Fruit fly (Drosophila melanogaster) whole organism, embryonic: Measurements from ENCODE around the gene CG8034.

Experiments used
- Atf-2 ChIP-seq: fragments of 200-800 bp; sonication (Bioruptor generic); optimal IDR thresholded peaks from 2 replicates; lab custom pipeline; 2016; ENCODE audit warnings: missing biosample characterization, missing genetic modification characterization
- B-H2 ChIP-seq: fragments of 200-800 bp; sonication (Bioruptor generic); optimal IDR thresholded peaks from 2 replicates; lab custom pipeline; 2018; ENCODE audit warnings: missing biosample characterization, mild to moderate bottlenecking, missing genetic modification characterization
- BtbVII ChIP-seq: fragments of 200-800 bp; sonication (Bioruptor generic); optimal IDR thresholded peaks from 3 replicates; lab custom pipeline; 2017; ENCODE audit warnings: missing biosample characterization, mild to moderate bottlenecking, missing genetic modification characterization
- CG10209 ChIP-seq: fragments of 200-800 bp; sonication (Bioruptor generic); optimal IDR thresholded peaks from 3 replicates; lab custom pipeline; 2017; ENCODE audit warnings: missing biosample characterization, mild to moderate bottlenecking, missing genetic modification characterization, missing genetic modification reagents
- CG1024 ChIP-seq: fragments of 200-800 bp; sonication (Bioruptor generic); IDR thresholded peaks from 2 replicates; pipeline ENCODE4 v1.3.6; 2022; ENCODE audit warnings: missing biosample characterization, missing genetic modification characterization
- CG17612 ChIP-seq: fragments of 200-800 bp; sonication (Bioruptor generic); IDR thresholded peaks from 2 replicates; pipeline ENCODE4 v1.3.6; 2022; ENCODE audit warnings: missing biosample characterization, missing genetic modification characterization
- CG2120 ChIP-seq: fragments of 200-800 bp; sonication (Bioruptor generic); optimal IDR thresholded peaks from 3 replicates; lab custom pipeline; 2016; ENCODE audit warnings: missing biosample characterization, missing genetic modification characterization
- CG2199 ChIP-seq: fragments of 200-800 bp; sonication (Bioruptor generic); IDR thresholded peaks from 3 replicates; pipeline ENCODE4 v1.3.6; 2022; ENCODE audit warnings: missing biosample characterization, missing genetic modification characterization
- CG2889 ChIP-seq: fragments of 200-800 bp; sonication (Bioruptor generic); IDR thresholded peaks from 3 replicates; pipeline ENCODE4 v1.3.6; 2022; ENCODE audit warnings: missing biosample characterization, missing genetic modification characterization
- CG31365 ChIP-seq: fragments of 200-800 bp; sonication (Bioruptor generic); optimal IDR thresholded peaks from 2 replicates; lab custom pipeline; 2018; ENCODE audit warnings: missing biosample characterization, mild to moderate bottlenecking, missing genetic modification characterization
- CG5953 ChIP-seq: fragments of 200-800 bp; sonication (Bioruptor generic); IDR thresholded peaks from 2 replicates; pipeline ENCODE4 v1.3.6; 2022; ENCODE audit warnings: missing biosample characterization, missing genetic modification characterization
- CG6813 ChIP-seq: fragments of 200-800 bp; sonication (Bioruptor generic); optimal IDR thresholded peaks from 2 replicates; lab custom pipeline; 2017; ENCODE audit warnings: missing biosample characterization, missing genetic modification characterization, mild to moderate bottlenecking, moderate library complexity, missing genetic modification reagents
- CrebB ChIP-seq: fragments of 200-800 bp; sonication (Bioruptor generic); optimal IDR thresholded peaks from 3 replicates; lab custom pipeline; 2018; ENCODE audit warnings: missing biosample characterization, mild to moderate bottlenecking, missing genetic modification characterization
- D ChIP-seq, 2 experiments: fragments of 200-800 bp in 1 of 2; fragments of >200 bp in 1 of 2; sonication (Bioruptor generic) in 1 of 2; optimal IDR thresholded peaks; 2 replicates in 1 of 2; 3 replicates in 1 of 2; lab custom pipeline; 2017; ENCODE audit warnings: mild to moderate bottlenecking in 1 of 2, missing biosample characterization in 1 of 2, missing genetic modification characterization in 1 of 2, missing genetic modification reagents in 1 of 2
- Dad ChIP-seq: fragments of 200-800 bp; sonication (Bioruptor generic); optimal IDR thresholded peaks from 3 replicates; lab custom pipeline; 2016; ENCODE audit warnings: missing biosample characterization, missing genetic modification characterization
- Doc3 ChIP-seq: fragments of 200-800 bp; sonication (Bioruptor generic); IDR thresholded peaks from 3 replicates; pipeline ENCODE4 v1.3.6; 2022; ENCODE audit warnings: missing biosample characterization, missing genetic modification characterization; ENCODE audit not compliant: partially characterized antibody
- E2f1 ChIP-seq: fragments of 200-800 bp; sonication (Bioruptor generic); IDR thresholded peaks from 2 replicates; pipeline ENCODE4 v1.3.6; 2022; ENCODE audit warnings: missing biosample characterization, missing genetic modification characterization
- ERR ChIP-seq: fragments of 200-800 bp; sonication (Bioruptor generic); optimal IDR thresholded peaks from 2 replicates; lab custom pipeline; 2016; ENCODE audit warnings: missing biosample characterization, missing genetic modification characterization
- Hr51 ChIP-seq, 2 experiments: fragments of 200-800 bp; sonication (Bioruptor generic); optimal IDR thresholded peaks; 2 replicates in 1 of 2; 3 replicates in 1 of 2; lab custom pipeline; 2016 to 2018; ENCODE audit warnings: missing biosample characterization in 2 of 2, missing genetic modification characterization in 2 of 2, mild to moderate bottlenecking in 1 of 2, moderate library complexity in 1 of 2
- Meics ChIP-seq: fragments of 200-800 bp; sonication (Bioruptor generic); optimal IDR thresholded peaks from 2 replicates; lab custom pipeline; 2017; ENCODE audit warnings: missing biosample characterization, mild to moderate bottlenecking, missing genetic modification characterization
- Nf-YC ChIP-seq: fragments of 200-800 bp; optimal IDR thresholded peaks from 3 replicates; lab custom pipeline; 2019; ENCODE audit warnings: missing biosample characterization, mild to moderate bottlenecking, missing genetic modification characterization, moderate library complexity
- Rx ChIP-seq: fragments of 200-800 bp; sonication (Bioruptor generic); IDR thresholded peaks from 2 replicates; pipeline ENCODE4 v1.3.6; 2022; ENCODE audit warnings: missing biosample characterization, missing genetic modification characterization
- Xrp1 ChIP-seq: fragments of 200-800 bp; sonication (Bioruptor generic); IDR thresholded peaks from 2 replicates; pipeline ENCODE4 v1.3.6; 2022; ENCODE audit warnings: missing biosample characterization, missing genetic modification characterization
- ab ChIP-seq: fragments of 200-800 bp; sonication (Bioruptor generic); optimal IDR thresholded peaks from 2 replicates; lab custom pipeline; 2016; ENCODE audit warnings: missing biosample characterization, missing genetic modification characterization
- aop ChIP-seq: fragments of 200-800 bp; sonication (Bioruptor generic); IDR thresholded peaks from 2 replicates; pipeline ENCODE4 v1.3.6; 2022; ENCODE audit warnings: missing biosample characterization, missing genetic modification characterization
- bowl ChIP-seq: fragments of 200-800 bp; sonication (Bioruptor generic); IDR thresholded peaks from 2 replicates; pipeline ENCODE4 v1.3.6; 2022; ENCODE audit warnings: missing biosample characterization, missing genetic modification characterization
- br ChIP-seq: fragments of >200 bp; optimal IDR thresholded peaks from 2 replicates; lab custom pipeline; 2017
- bsh ChIP-seq, 2 experiments: fragments of 200-800 bp; sonication (Bioruptor generic); optimal IDR thresholded peaks; 2 replicates each; lab custom pipeline; 2017 to 2018; ENCODE audit warnings: mild to moderate bottlenecking in 2 of 2, missing biosample characterization in 2 of 2, missing genetic modification characterization in 2 of 2, moderate library complexity in 1 of 2
- caup ChIP-seq: fragments of 200-800 bp; sonication (Bioruptor generic); optimal IDR thresholded peaks from 3 replicates; lab custom pipeline; 2017; ENCODE audit warnings: missing biosample characterization, mild to moderate bottlenecking, missing genetic modification characterization, moderate library complexity; ENCODE audit not compliant: severe bottlenecking
- chif ChIP-seq, 2 experiments: fragments of 200-800 bp; sonication (Bioruptor generic); optimal IDR thresholded peaks; 3 replicates each; lab custom pipeline; 2016; ENCODE audit warnings: missing biosample characterization in 2 of 2, missing genetic modification characterization in 2 of 2
- cwo ChIP-seq: fragments of 200-800 bp; sonication (Bioruptor generic); optimal IDR thresholded peaks from 3 replicates; lab custom pipeline; 2017; ENCODE audit warnings: missing biosample characterization, missing genetic modification characterization, mild to moderate bottlenecking, moderate library complexity, missing genetic modification reagents
- dimm ChIP-seq: fragments of 200-800 bp; sonication (Bioruptor generic); IDR thresholded peaks from 2 replicates; pipeline ENCODE4 v1.3.6; 2022; ENCODE audit warnings: missing biosample characterization, missing genetic modification characterization
- dm ChIP-seq: fragments of 200-800 bp; sonication (Bioruptor generic); optimal IDR thresholded peaks from 3 replicates; lab custom pipeline; 2016; ENCODE audit warnings: missing biosample characterization, missing genetic modification characterization
- esg ChIP-seq: fragments of 200-800 bp; sonication (Bioruptor generic); conservative IDR thresholded peaks from 2 replicates; pipeline ENCODE4 v1.3.6; 2022; ENCODE audit warnings: missing biosample characterization, missing genetic modification characterization
- gfzf ChIP-seq: fragments of 200-800 bp; sonication (Bioruptor generic); optimal IDR thresholded peaks from 2 replicates; lab custom pipeline; 2016; ENCODE audit warnings: missing biosample characterization, mild to moderate bottlenecking, missing genetic modification characterization, moderate library complexity
- ham ChIP-seq: fragments of 200-800 bp; sonication (Bioruptor generic); IDR thresholded peaks from 2 replicates; pipeline ENCODE4 v1.3.6; 2022; ENCODE audit warnings: missing biosample characterization, missing genetic modification characterization
- ind ChIP-seq: fragments of 200-800 bp; sonication (Bioruptor generic); optimal IDR thresholded peaks from 3 replicates; lab custom pipeline; 2016; ENCODE audit warnings: missing biosample characterization, missing genetic modification characterization
- kah ChIP-seq: fragments of 200-800 bp; sonication (Bioruptor generic); optimal IDR thresholded peaks from 2 replicates; lab custom pipeline; 2018; ENCODE audit warnings: missing biosample characterization, mild to moderate bottlenecking, missing genetic modification characterization
- klu ChIP-seq: fragments of 200-800 bp; sonication (Bioruptor generic); IDR thresholded peaks from 2 replicates; pipeline ENCODE4 v1.3.6; 2022; ENCODE audit warnings: missing biosample characterization, missing genetic modification characterization
- odd ChIP-seq: fragments of 200-800 bp; sonication (Bioruptor generic); optimal IDR thresholded peaks from 2 replicates; lab custom pipeline; 2017; ENCODE audit warnings: missing biosample characterization, mild to moderate bottlenecking, missing genetic modification characterization
- p53 ChIP-seq: fragments of 200-800 bp; sonication (Bioruptor generic); optimal IDR thresholded peaks from 2 replicates; lab custom pipeline; 2016; ENCODE audit warnings: missing biosample characterization, missing genetic modification characterization
- row ChIP-seq: fragments of 200-800 bp; sonication (Bioruptor generic); IDR thresholded peaks from 3 replicates; pipeline ENCODE4 v1.3.6; 2022; ENCODE audit warnings: missing biosample characterization, missing genetic modification characterization
- schlank ChIP-seq: fragments of 200-800 bp; sonication (Bioruptor generic); optimal IDR thresholded peaks from 2 replicates; lab custom pipeline; 2018; ENCODE audit warnings: missing biosample characterization, mild to moderate bottlenecking, missing genetic modification characterization
- sim ChIP-seq: fragments of 200-800 bp; sonication (Bioruptor generic); IDR thresholded peaks from 2 replicates; pipeline ENCODE4 v1.3.6; 2022; ENCODE audit warnings: missing biosample characterization, missing genetic modification characterization
- sima ChIP-seq: fragments of 200-800 bp; sonication (Bioruptor generic); optimal IDR thresholded peaks from 2 replicates; lab custom pipeline; 2016; ENCODE audit warnings: missing biosample characterization, missing genetic modification characterization
- slp2 ChIP-seq: fragments of 200-800 bp; sonication (Bioruptor generic); optimal IDR thresholded peaks from 2 replicates; lab custom pipeline; 2016; ENCODE audit warnings: missing biosample characterization, missing genetic modification characterization
- sr ChIP-seq: fragments of 200-800 bp; sonication (Bioruptor generic); IDR thresholded peaks from 3 replicates; pipeline ENCODE4 v1.3.6; 2022; ENCODE audit warnings: missing biosample characterization, missing genetic modification characterization
- stwl ChIP-seq: fragments of 200-800 bp; sonication (Bioruptor generic); optimal IDR thresholded peaks from 3 replicates; lab custom pipeline; 2018; ENCODE audit warnings: missing biosample characterization, mild to moderate bottlenecking, missing genetic modification characterization, moderate library complexity
- trh ChIP-seq: fragments of 200-800 bp; sonication (Bioruptor generic); optimal IDR thresholded peaks from 2 replicates; lab custom pipeline; 2016; ENCODE audit warnings: missing biosample characterization, missing genetic modification characterization
- usp ChIP-seq: fragments of >200 bp; optimal IDR thresholded peaks from 2 replicates; lab custom pipeline; 2017; ENCODE audit warnings: missing biosample characterization, missing genetic modification characterization
- yki ChIP-seq: fragments of >200 bp; optimal IDR thresholded peaks from 3 replicates; lab custom pipeline; 2018
- zen2 ChIP-seq: fragments of 200-800 bp; sonication (Bioruptor generic); IDR thresholded peaks from 3 replicates; pipeline ENCODE4 v1.3.6; 2022; ENCODE audit warnings: missing biosample characterization, missing genetic modification characterization; ENCODE audit not compliant: partially characterized antibody

The CG8034 gene

DNA sequence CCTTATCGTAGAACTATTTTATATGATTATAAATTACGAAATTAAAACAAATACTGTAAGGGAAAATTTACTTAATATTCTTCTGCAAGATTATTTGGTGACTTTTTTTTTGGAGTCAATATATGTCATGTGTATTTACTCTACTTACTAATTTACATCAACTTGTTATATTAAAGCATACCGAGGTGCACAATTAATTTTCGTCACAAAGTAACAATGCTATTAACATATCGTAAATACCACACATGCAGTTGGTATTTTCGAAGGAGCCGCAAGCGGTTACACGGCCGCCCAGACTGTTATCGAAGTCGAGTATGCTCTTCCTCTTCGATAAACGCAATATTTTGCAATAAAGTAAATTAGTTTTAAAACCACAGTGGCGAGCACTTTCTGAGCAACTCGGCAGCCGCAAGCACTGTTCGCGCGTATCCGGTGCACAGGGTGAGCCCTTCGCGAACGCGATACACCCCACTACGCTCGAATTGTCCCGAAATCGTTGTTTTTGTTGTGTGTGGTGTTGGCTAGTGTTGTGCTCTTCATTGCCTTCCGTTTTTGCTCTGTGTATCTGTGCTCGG lies 36.3 kb downstream of the CG8034 start, which contains the start of gene Vav:
Vav (plus strand) TSS at position 293 of the 575 bp plus-strand sequence.
- TF ChIP-seq sr (no peak), caup (peak; percentile 17), row (peak; percentile 27; the same call in 1 of the 3 replicates), B-H2 (GFP tag; lab: Kevin White, UChicago) (no peak), D (optimal IDR thresholded peaks at IDR 0.05; lab: Kevin White, UChicago) (no peak), D (GFP tag; optimal IDR thresholded peaks at IDR 0.05; lab: Kevin White, UChicago) (no peak), dm (GFP tag; lab: Kevin White, UChicago) (no peak), ham (GFP tag; lab: Robert Waterston, UW) (0 out of 2 replicates have a peak, but pooled peaks have one; percentile 10), CG1024 (no peak), aop (GFP tag; lab: Robert Waterston, UW) (no peak), CG6813 (no peak), gfzf (peak; percentile 72), sima (GFP tag; lab: Kevin White, UChicago) (no peak), Atf-2 (no peak), cwo (GFP tag; lab: Kevin White, UChicago) (no peak), CG5953 (no peak), CG17612 (GFP tag; lab: Robert Waterston, UW) (no peak), odd (GFP tag; lab: Kevin White, UChicago) (peak; percentile 52), kah (GFP tag; lab: Kevin White, UChicago) (no peak), CrebB (tag; lab: Kevin White, UChicago) (peak; percentile 40), ind (no peak), CG31365 (tag; lab: Kevin White, UChicago) (no peak), BtbVII (no peak), Dad (GFP tag; lab: Kevin White, UChicago) (no peak), trh (GFP tag; lab: Kevin White, UChicago) (no peak), CG2199 (GFP tag; lab: Robert Waterston, UW) (no peak), stwl (no peak), zen2 (GFP tag; lab: Robert Waterston, UW) (no peak), CG2889 (no peak), Meics (GFP tag; lab: Kevin White, UChicago) (peak; percentile 81), CG10209 (GFP tag; lab: Kevin White, UChicago) (no peak), ab (GFP tag; lab: Kevin White, UChicago) (no peak), slp2 (GFP tag; lab: Kevin White, UChicago) (no peak), bowl (GFP tag; lab: Robert Waterston, UW) (no peak), Xrp1 (GFP tag; lab: Robert Waterston, UW) (no peak), p53 (GFP tag; lab: Kevin White, UChicago) (no peak), usp (GFP tag; lab: Kevin White, UChicago) (no peak), ERR (no peak), CG2120 (GFP tag; lab: Kevin White, UChicago) (no peak), schlank (no peak), esg (GFP tag; lab: Robert Waterston, UW) (no peak), br (lab: Kevin White, UChicago) (no peak), Hr51 (GFP tag; optimal IDR thresholded peaks at IDR 0.05; lab: Kevin White, UChicago) (no peak), E2f1 (no peak), bsh (GFP tag; optimal IDR thresholded peaks at IDR 0.05; lab: Kevin White, UChicago) (no peak), yki (lab: Kevin White, UChicago) (no peak), sim (GFP tag; lab: Robert Waterston, UW) (no peak), klu (GFP tag; lab: Robert Waterston, UW) (no peak), chif (GFP tag; optimal IDR thresholded peaks at IDR 0.05; lab: Kevin White, UChicago) (no peak), Doc3 (GFP tag; lab: Robert Waterston, UW) (no peak), Nf-YC (tag; lab: Kevin White, UChicago) (peak; percentile 48), Rx (GFP tag; lab: Robert Waterston, UW) (no peak), dimm (GFP tag; lab: Robert Waterston, UW) (no peak)
